Worm (Caenorhabditis elegans) whole organism, dauer: Measurements from ENCODE around the gene F14F7.5.

Experiments used
- unc-62 ChIP-seq: sonication (generic microtip); optimal IDR thresholded peaks from 2 replicates; lab custom pipeline; 2017; ENCODE audit warnings: missing biosample characterization, missing genetic modification reagents, missing genetic modification characterization

The F14F7.5 gene

DNA sequence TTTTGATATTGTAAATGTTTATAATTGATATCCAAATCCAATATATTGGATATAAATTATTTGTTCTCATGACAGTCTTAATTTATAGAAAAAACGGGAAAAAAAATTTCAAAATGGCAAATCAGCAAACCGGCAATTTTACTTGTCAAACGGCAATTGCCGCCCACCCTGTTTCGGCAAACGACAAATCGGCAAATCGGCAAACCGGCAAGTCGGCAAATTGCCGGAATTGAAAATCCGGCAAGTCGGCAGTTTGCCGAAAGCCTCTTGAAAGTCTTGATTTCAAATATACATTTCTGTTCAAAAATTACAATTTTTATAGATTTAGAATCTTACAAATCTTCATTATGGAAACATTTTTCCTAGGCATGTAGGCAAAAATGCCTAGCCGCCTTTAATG is 3.9 kb upstream of the F14F7.5 start:
- no peak for TF ChIP-seq unc-62 (GFP tag; lab: Kevin White, UChicago)

DNA sequence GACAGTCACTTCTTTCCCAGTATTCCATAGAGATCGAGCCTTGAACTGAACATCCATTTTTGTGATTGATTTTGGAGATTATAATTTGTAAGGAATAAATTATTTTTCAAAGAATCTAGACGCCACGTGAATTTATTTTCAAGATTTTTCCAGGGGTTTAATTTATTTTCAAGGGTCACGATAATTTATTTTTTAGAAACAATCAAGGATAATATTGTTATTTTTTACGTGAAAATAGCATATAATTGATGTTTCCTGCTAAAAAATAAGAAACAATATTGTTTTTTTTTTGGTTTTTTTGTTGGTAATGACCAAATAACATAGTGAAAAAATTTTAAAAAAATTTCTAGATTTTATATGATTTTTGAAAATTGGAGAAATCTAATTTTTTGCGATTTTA is 2.2 kb upstream of the F14F7.5 start, which contains the start of gene F14F7.4:
Gene F14F7.4, minus strand, starts transcription at position 101 of the 400 bp plus-strand sequence.
- no peak for TF ChIP-seq unc-62 (GFP tag; lab: Kevin White, UChicago)

DNA sequence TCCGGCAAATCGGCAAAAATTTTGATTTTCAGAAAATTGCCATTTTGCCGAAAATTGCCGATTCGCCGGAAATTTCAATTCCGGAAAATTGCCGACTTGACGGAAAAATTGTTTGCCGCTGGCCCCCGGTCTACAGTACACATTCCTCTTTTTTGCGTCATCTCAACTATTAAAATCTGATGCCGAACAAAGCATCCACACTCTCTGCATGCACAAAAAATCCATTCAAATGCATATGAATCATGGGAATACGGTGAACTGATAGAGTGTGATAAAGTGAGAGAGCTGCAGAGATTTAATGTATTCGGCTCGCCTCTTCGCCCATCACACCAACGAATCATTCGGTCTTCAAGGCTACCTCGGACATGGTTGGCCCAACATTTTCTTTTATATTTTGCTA is 1.2 kb upstream of the F14F7.5 start, which contains the start of gene F14F7.7:
Gene F14F7.7, plus strand, starts transcription at position 354 of the 400 bp plus-strand sequence.
- no peak for TF ChIP-seq unc-62 (GFP tag; lab: Kevin White, UChicago)

DNA sequence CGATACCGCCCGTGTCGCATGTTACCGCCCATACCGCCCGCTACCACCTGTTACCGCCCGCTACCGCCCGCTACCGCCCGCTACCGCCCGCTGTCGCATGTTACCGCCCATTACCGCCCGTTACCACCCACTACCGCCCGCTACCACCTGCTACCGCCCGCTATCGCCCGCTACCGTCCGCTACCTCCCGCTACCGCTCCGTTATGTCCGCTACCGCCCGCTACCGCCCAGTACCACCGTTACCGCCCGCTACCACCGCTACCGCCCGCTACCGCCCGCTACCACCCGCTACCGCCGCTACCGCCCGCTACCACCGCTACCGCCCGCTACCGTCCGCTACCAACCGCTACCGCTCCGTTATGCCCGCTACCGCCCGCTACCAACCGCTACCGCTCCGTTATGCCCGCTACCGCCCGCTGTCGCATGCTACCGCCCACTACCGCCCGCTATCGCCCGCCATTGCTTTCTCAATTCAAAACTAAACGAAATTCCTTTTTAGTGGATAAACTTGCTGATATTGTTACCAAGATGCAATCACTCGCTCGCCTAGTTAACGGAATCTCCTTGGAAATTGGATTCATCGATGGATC is 723 bp downstream of the F14F7.5 start:
- no peak for TF ChIP-seq unc-62 (GFP tag; lab: Kevin White, UChicago)

DNA sequence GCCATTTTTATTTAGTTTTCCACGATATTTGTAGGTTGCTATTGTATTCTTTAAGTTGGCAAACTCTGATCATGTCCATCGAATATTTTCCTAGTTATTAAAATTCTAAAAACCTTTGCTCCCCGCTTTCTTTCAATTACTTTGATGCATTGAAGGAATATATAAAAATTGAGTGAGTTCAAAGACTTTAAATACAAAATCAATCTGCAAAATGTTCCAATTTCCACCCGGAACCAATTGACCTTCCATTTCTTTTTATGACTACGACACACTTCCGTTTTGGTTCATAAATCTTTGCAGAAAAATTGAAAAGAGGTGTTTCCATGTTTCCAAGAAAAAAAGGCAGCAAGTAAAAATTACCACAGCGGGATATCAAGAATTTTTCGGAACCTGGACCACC is 7.9 kb downstream of the F14F7.5 start, which contains the start of gene F54F12.2:
Gene F54F12.2, plus strand, starts transcription at position 301 of the 400 bp plus-strand sequence.
- TF ChIP-seq unc-62 (GFP tag; lab: Kevin White, UChicago) = no peak

DNA sequence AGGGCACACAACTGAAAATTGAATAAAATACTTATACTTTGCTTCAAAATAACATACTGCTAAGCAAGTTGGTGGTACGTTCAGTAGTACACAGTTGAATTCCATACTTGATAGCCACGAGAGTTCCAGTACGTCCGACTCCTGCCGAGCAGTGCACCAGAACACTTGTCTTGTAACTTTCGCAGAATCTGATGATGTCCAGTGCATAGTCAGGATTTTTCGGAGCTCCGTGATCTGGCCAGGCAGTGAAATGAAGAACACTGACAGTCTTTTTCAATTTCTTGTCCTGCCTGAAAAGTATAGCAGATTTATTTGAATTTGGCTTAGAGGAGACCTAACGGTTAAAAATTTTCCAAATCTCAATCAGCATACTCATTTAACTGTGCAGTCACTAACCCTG is 18.2 kb downstream of the F14F7.5 start:
- no peak for TF ChIP-seq unc-62 (GFP tag; lab: Kevin White, UChicago)

DNA sequence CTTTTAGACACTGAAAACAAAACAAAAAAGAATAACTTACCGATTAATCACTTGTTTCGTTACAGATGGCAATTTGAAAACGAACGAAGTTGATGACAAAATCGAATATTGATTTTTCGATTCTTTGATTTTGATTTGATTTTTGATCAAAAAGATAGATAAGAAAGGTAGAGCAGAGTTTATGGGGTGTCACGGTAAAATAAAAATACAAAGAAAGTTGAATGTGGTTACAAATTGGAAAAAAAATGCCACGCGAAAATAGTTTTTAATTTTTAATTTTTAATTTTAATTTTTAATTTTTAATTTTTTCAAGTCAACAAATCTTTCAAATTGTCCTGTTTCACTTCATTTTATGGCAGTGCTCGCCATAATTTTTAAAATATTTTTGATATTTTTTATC is 23.5 kb downstream of the F14F7.5 start, which contains the start of gene F54F12.1:
Gene F54F12.1, minus strand, starts transcription at position 101 of the 400 bp plus-strand sequence.
- no peak for TF ChIP-seq unc-62 (GFP tag; lab: Kevin White, UChicago)

DNA sequence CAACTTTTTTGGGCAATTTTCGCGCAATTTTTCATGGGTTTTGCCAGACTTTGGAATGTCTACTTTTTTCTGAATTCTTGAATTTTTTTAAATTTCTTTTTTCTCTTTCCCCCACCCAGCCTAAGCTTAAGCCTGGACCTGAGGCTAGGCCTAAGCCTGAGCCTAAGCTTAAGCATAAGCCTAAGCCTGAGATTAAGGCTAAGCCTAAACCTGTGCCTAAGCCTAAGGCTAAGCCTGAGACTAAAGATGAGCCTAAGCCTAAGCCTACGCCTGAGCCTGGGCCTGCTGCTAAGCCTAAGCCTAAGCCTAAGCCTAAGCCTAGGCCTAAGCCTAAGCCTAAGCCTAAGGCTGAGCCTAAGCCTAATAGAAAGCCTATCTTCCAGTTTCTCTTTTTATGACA is 24.4 kb downstream of the F14F7.5 start:
- TF ChIP-seq unc-62 (GFP tag; lab: Kevin White, UChicago) = no peak

DNA sequence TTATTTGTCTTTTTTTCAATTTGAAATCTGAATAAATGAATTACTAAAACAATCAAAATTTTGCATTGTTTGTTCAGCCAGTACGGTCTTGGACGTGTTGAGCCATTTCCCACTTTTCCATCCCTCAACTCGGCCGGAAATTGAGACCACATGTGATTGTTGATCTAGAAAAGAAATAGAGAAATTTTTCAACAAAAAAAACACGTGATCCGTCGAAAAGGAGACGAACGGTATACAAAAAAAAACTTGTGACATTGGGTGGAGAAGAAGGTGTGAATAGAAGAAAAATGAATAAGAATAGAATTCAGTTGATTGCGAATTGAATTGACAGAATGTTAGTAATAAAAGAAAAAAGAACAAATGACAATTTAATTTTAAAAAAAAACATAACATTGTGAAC is 24.9 kb downstream of the F14F7.5 start:
- TF ChIP-seq unc-62 (GFP tag; lab: Kevin White, UChicago) = no peak

DNA sequence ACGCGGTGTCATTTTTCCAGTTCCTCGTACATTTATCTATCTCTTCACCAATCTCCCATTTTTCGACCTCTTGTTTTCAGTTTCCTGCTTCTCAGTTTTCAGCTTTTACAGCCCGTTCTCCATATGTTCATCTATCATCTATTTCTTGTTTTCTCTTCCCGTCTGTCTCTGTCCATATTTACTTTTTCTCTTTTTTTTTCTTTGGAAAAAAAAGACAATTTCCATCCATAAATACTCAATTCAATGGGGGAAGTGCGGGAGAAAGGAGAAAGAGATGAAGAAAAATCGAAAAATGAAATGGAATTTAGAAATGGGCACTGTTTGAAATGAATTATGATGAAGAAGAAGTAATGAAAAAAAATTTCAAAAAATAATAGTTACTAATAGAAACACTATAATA is 26.3 kb downstream of the F14F7.5 start:
- TF ChIP-seq unc-62 (GFP tag; lab: Kevin White, UChicago) = no peak

DNA sequence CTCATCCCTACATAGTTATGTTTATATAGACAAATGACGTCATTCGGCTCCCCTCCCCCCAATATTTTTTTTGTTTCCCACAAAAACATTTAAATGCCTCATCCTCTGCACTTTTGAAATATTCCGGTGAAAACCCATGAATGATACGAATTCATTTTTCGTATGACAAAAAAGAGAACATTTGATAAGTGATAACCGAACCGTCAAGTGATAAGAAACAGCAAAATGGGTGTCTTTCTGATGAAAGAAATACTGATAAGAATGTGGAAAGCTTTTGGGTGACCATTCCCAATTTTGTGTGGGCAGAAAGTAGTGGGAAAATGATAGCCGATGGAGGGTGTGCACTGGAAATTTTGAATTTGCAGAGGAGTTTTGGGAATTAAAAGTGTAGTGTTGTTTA is 27.5 kb downstream of the F14F7.5 start:
- TF ChIP-seq unc-62 (GFP tag; lab: Kevin White, UChicago) = no peak

DNA sequence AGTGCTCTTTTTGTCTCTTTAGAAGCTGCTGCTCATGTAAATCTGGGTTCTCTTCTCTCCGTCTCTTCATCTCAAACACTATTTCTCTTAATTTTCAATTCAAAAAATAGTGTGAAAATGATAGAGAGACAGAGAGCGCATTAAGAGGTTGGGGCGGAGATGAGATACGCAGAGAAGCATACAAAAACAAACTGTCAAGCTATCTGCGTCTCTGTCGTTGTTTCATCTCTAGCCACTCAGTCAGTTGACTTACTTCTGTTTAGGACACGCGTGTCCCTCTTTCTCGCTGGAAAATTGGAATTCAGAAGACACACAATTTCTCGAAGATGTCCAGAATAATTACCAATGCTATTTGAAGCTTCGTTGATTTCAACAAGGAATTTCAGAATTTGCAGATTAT is 29.3 kb downstream of the F14F7.5 start:
- TF ChIP-seq unc-62 (GFP tag; lab: Kevin White, UChicago) = no peak

DNA sequence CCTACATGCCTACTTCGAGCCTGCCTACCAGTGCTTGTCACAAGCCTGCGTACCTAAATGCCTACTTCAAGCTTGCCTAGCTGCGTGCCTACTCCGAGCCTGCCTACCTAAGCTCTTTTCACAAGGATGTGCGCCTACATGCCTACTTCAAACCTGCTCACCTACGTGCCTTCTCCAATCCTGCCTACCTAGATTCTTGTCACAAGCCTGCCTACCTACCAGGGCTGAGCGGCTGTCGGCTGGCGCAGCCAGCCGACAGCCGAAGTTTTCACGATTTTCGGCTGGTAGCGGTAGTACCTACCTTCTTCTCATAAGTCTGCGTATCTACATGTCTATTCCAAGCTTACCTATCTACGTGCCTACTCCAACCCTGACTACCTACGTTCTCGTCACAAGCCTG is 29.9 kb downstream of the F14F7.5 start:
- TF ChIP-seq unc-62 (GFP tag; lab: Kevin White, UChicago) = no peak

DNA sequence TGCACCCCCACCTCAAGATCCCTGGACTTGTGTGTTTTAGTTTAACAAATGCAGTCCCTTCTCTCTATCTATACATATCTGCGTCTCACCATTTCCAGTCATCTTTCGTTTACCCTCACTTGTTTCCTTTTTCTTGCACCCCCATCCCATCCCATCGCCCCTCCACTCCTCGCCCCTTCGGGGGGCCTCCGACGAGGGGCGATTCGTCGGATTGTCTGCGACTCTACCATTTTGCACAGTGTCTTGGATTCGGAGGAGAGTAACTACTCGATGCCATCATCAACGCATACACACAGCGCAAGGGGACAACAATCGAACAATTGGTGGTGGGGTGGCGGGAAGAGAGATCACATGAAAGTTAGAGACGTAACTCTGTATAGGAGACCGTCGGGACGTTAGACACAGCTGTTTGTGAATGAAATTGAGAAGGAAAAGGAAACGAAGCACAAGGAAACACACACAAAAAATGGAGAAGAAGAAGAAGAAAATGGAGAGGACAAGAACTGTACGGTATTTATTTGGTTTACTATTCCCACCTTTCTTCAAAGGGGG is 30.7 kb downstream of the F14F7.5 start:
- TF ChIP-seq unc-62 (GFP tag; lab: Kevin White, UChicago) = no peak

DNA sequence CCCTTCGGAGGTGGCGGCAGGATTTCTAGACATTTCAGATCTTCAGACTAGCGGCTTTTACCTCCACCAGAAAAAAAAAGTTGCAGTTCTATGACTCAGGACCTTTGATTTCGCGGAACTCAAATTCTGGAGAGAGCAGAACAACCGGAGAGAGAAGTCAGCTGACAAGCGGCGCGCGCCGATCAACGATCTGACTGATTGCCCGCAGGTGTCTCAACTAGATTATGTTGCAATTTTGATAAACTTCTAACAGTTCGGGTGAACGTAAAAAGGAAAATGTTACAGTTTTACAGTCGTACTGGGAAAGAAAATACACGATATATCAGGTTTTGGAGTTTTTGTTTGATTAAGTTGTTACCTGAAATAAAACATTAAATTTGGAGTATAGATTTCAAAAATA is 31.2 kb downstream of the F14F7.5 start:
- no peak for TF ChIP-seq unc-62 (GFP tag; lab: Kevin White, UChicago)

DNA sequence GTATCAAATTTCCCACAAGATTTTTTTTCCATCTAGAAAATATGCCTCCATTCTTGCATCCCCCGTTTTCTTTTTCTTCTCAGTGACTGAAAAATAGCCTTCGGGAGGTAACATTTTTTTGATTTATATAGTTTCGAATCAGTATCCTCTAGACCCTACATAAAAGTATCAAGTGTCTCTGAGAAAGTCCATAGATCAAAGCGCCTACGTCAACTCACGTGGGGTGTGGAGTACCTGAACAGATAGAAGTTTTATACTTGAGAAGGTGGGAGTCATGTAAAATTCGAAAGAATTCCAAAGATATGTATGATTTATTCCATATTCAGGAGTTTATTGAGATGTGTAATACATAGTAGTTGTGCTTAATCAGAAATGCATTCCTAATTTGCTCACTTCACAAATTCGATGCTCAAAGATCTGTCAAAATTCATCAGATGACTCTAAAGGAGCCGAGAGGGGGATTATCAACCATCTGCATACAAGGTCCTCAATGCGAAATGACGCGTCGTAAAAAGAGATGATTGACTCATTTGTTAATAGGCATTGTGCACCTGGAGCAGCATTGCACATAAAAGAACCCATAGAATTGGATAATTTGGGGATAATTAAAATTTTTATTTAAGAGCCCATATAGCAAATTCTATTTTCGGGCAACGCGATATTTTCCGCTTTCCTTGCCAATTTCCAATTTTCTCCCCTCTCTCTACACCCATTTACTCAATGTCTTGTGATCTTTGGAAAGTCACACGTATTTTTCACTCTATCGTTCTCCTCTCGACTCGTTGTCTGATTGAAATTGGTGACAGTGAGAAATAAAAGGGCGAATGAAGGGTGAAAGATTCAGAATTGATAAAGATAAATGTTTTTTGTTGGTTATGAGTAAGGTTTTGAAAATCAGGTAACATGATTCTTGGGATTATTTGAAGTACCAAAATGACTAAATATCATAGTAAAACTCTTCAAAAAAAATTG is 32.7 kb downstream of the F14F7.5 start:
- TF ChIP-seq unc-62 (GFP tag; lab: Kevin White, UChicago) = no peak
